Fruit fly (Drosophila melanogaster) whole organism, embryonic: ENCODE results near the gene MAPk-Ak2.

Experiments used
- B-H2 ChIP-seq: fragments of 200-800 bp; sonication (Bioruptor generic); optimal IDR thresholded peaks from 2 replicates; lab custom pipeline; 2018; ENCODE audit warnings: missing biosample characterization, mild to moderate bottlenecking, missing genetic modification characterization
- C15 ChIP-seq: fragments of 200-800 bp; sonication (Bioruptor generic); IDR thresholded peaks from 3 replicates; pipeline ENCODE4 v1.3.6; 2022; ENCODE audit warnings: missing biosample characterization, missing genetic modification characterization
- CG11723 ChIP-seq: fragments of 200-800 bp; sonication (Bioruptor generic); optimal IDR thresholded peaks from 2 replicates; lab custom pipeline; 2017; ENCODE audit warnings: missing biosample characterization, mild to moderate bottlenecking, missing genetic modification characterization
- CG12659 ChIP-seq: fragments of 200-800 bp; sonication (Bioruptor generic); optimal IDR thresholded peaks from 3 replicates; lab custom pipeline; 2017; ENCODE audit warnings: mild to moderate bottlenecking, missing biosample characterization, missing genetic modification reagents, missing genetic modification characterization
- CG14441 ChIP-seq: fragments of 200-800 bp; sonication (Bioruptor generic); IDR thresholded peaks from 2 replicates; pipeline ENCODE4 v1.3.6; 2022; ENCODE audit warnings: missing biosample characterization, missing genetic modification characterization
- CG14667 ChIP-seq: fragments of 200-800 bp; sonication (Bioruptor generic); IDR thresholded peaks from 2 replicates; pipeline ENCODE4 v1.3.6; 2022; ENCODE audit warnings: missing biosample characterization, missing genetic modification characterization
- CG14710 ChIP-seq: fragments of 200-800 bp; sonication (Bioruptor generic); optimal IDR thresholded peaks from 3 replicates; lab custom pipeline; 2019; ENCODE audit warnings: missing biosample characterization, mild to moderate bottlenecking, missing genetic modification characterization, moderate library complexity
- CG15073 ChIP-seq: fragments of 200-800 bp; sonication (Bioruptor generic); optimal IDR thresholded peaks from 2 replicates; lab custom pipeline; 2016; ENCODE audit warnings: missing biosample characterization, missing genetic modification characterization
- CG15601 ChIP-seq: fragments of 200-800 bp; sonication (Bioruptor generic); optimal IDR thresholded peaks from 3 replicates; lab custom pipeline; 2019; ENCODE audit warnings: missing biosample characterization, mild to moderate bottlenecking, missing genetic modification characterization, moderate library complexity
- CG1603 ChIP-seq: fragments of 200-800 bp; sonication (Bioruptor generic); optimal IDR thresholded peaks from 2 replicates; lab custom pipeline; 2019; ENCODE audit warnings: missing biosample characterization, mild to moderate bottlenecking, missing genetic modification characterization, moderate library complexity
- CG16863 ChIP-seq: fragments of 200-800 bp; sonication (Bioruptor generic); optimal IDR thresholded peaks from 3 replicates; lab custom pipeline; 2016; ENCODE audit warnings: missing biosample characterization, missing genetic modification characterization
- CG17186 ChIP-seq: fragments of 200-800 bp; sonication (Bioruptor generic); optimal IDR thresholded peaks from 3 replicates; lab custom pipeline; 2017; ENCODE audit warnings: missing biosample characterization, missing genetic modification reagents, missing genetic modification characterization
- CG17385 ChIP-seq: fragments of 200-800 bp; sonication (Bioruptor generic); optimal IDR thresholded peaks from 3 replicates; lab custom pipeline; 2018; ENCODE audit warnings: missing biosample characterization, mild to moderate bottlenecking, missing genetic modification characterization
- CG18262 ChIP-seq: fragments of 200-800 bp; optimal IDR thresholded peaks from 3 replicates; lab custom pipeline; 2019; ENCODE audit warnings: missing biosample characterization, mild to moderate bottlenecking, missing genetic modification characterization, moderate library complexity
- CG18476 ChIP-seq: fragments of 200-800 bp; sonication (Bioruptor generic); optimal IDR thresholded peaks from 2 replicates; lab custom pipeline; 2016; ENCODE audit warnings: missing biosample characterization, mild to moderate bottlenecking, missing genetic modification characterization
- CG2116 ChIP-seq: fragments of 200-800 bp; sonication (Bioruptor generic); optimal IDR thresholded peaks from 3 replicates; lab custom pipeline; 2018; ENCODE audit warnings: missing biosample characterization, mild to moderate bottlenecking, missing genetic modification characterization
- CG2120 ChIP-seq: fragments of 200-800 bp; sonication (Bioruptor generic); optimal IDR thresholded peaks from 3 replicates; lab custom pipeline; 2016; ENCODE audit warnings: missing biosample characterization, missing genetic modification characterization
- CG5180 ChIP-seq: fragments of 200-800 bp; sonication (Bioruptor generic); optimal IDR thresholded peaks from 3 replicates; lab custom pipeline; 2017; ENCODE audit warnings: missing biosample characterization, missing genetic modification characterization, mild to moderate bottlenecking, moderate library complexity, missing genetic modification reagents
- CG6654 ChIP-seq: fragments of 200-800 bp; sonication (Bioruptor generic); optimal IDR thresholded peaks from 2 replicates; lab custom pipeline; 2017; ENCODE audit warnings: missing biosample characterization, mild to moderate bottlenecking, missing genetic modification characterization
- CG7271 ChIP-seq: fragments of 200-800 bp; sonication (Bioruptor generic); optimal IDR thresholded peaks from 2 replicates; lab custom pipeline; 2018; ENCODE audit warnings: missing biosample characterization, mild to moderate bottlenecking, missing genetic modification characterization, moderate library complexity
- CG7357 ChIP-seq: fragments of 200-800 bp; sonication (Bioruptor generic); IDR thresholded peaks from 3 replicates; pipeline ENCODE4 v1.3.6; 2022; ENCODE audit warnings: missing biosample characterization, missing genetic modification characterization
- CG8765 ChIP-seq: fragments of 200-800 bp; sonication (Bioruptor generic); IDR thresholded peaks from 2 replicates; pipeline ENCODE4 v1.3.6; 2022; ENCODE audit warnings: missing biosample characterization, missing genetic modification characterization
- CHES-1-like ChIP-seq: fragments of 200-800 bp; sonication (Bioruptor generic); optimal IDR thresholded peaks from 2 replicates; lab custom pipeline; 2016; ENCODE audit warnings: missing biosample characterization, missing genetic modification characterization
- Dad ChIP-seq: fragments of 200-800 bp; sonication (Bioruptor generic); optimal IDR thresholded peaks from 3 replicates; lab custom pipeline; 2016; ENCODE audit warnings: missing biosample characterization, missing genetic modification characterization
- Hey ChIP-seq: fragments of 200-800 bp; sonication (Bioruptor generic); optimal IDR thresholded peaks from 3 replicates; lab custom pipeline; 2018; ENCODE audit warnings: missing biosample characterization, mild to moderate bottlenecking, missing genetic modification characterization
- NfI ChIP-seq: fragments of 200-800 bp; sonication (Bioruptor generic); optimal IDR thresholded peaks from 3 replicates; lab custom pipeline; 2018; ENCODE audit warnings: missing biosample characterization, mild to moderate bottlenecking, missing genetic modification characterization, moderate library complexity
- Optix ChIP-seq: fragments of 200-800 bp; sonication (Bioruptor generic); IDR thresholded peaks from 3 replicates; pipeline ENCODE4 v1.3.6; 2022; ENCODE audit warnings: missing biosample characterization, missing genetic modification characterization
- Scr ChIP-seq: fragments of 200-800 bp; sonication (Bioruptor generic); IDR thresholded peaks from 2 replicates; pipeline ENCODE4 v1.3.6; 2022; ENCODE audit warnings: missing biosample characterization, missing genetic modification characterization; ENCODE audit not compliant: partially characterized antibody
- Tbp ChIP-seq: fragments of >200 bp; optimal IDR thresholded peaks from 2 replicates; lab custom pipeline; 2018; ENCODE audit warnings: missing biosample characterization, missing genetic modification characterization
- Vsx1 ChIP-seq: fragments of 200-800 bp; sonication (Bioruptor generic); optimal IDR thresholded peaks from 2 replicates; lab custom pipeline; 2017; ENCODE audit warnings: missing biosample characterization, mild to moderate bottlenecking, missing genetic modification characterization, missing genetic modification reagents
- abd-A ChIP-seq: fragments of 200-800 bp; sonication (Bioruptor generic); optimal IDR thresholded peaks from 3 replicates; lab custom pipeline; 2019; ENCODE audit warnings: missing biosample characterization, mild to moderate bottlenecking, missing genetic modification characterization, moderate library complexity
- danr ChIP-seq: fragments of 200-800 bp; sonication (Bioruptor generic); IDR thresholded peaks from 2 replicates; pipeline ENCODE4 v1.3.6; 2022; ENCODE audit warnings: missing biosample characterization, missing genetic modification characterization
- dati ChIP-seq: fragments of 200-800 bp; sonication (Bioruptor generic); IDR thresholded peaks from 2 replicates; pipeline ENCODE4 v1.3.6; 2022; ENCODE audit warnings: missing biosample characterization, missing genetic modification characterization
- dysf ChIP-seq: fragments of 200-800 bp; sonication (Bioruptor generic); IDR thresholded peaks from 3 replicates; pipeline ENCODE4 v1.3.6; 2022; ENCODE audit warnings: missing biosample characterization, missing genetic modification characterization
- fd102C ChIP-seq: fragments of 200-800 bp; sonication (Bioruptor generic); optimal IDR thresholded peaks from 2 replicates; lab custom pipeline; 2018; ENCODE audit warnings: missing biosample characterization, mild to moderate bottlenecking, missing genetic modification characterization, moderate library complexity
- fd3F ChIP-seq: fragments of 200-800 bp; sonication (Bioruptor generic); optimal IDR thresholded peaks from 2 replicates; lab custom pipeline; 2018; ENCODE audit warnings: missing biosample characterization, mild to moderate bottlenecking, missing genetic modification characterization, moderate library complexity
- grau ChIP-seq: fragments of 200-800 bp; optimal IDR thresholded peaks from 3 replicates; lab custom pipeline; 2019; ENCODE audit warnings: missing biosample characterization, mild to moderate bottlenecking, missing genetic modification characterization, moderate library complexity
- inv ChIP-seq: fragments of 200-800 bp; sonication (Bioruptor generic); IDR thresholded peaks from 2 replicates; pipeline ENCODE4 v1.3.6; 2022; ENCODE audit warnings: missing biosample characterization, missing genetic modification characterization; ENCODE audit not compliant: partially characterized antibody
- kni ChIP-seq: fragments of 200-800 bp; sonication (Bioruptor generic); optimal IDR thresholded peaks from 3 replicates; lab custom pipeline; 2017; ENCODE audit warnings: mild to moderate bottlenecking, missing biosample characterization, missing genetic modification reagents, missing genetic modification characterization
- lilli ChIP-seq: fragments of 200-800 bp; sonication (Bioruptor generic); optimal IDR thresholded peaks from 3 replicates; lab custom pipeline; 2016; ENCODE audit warnings: missing biosample characterization, missing genetic modification characterization
- lmd ChIP-seq: fragments of 200-800 bp; sonication (Bioruptor generic); IDR thresholded peaks from 2 replicates; pipeline ENCODE4 v1.3.6; 2022; ENCODE audit warnings: missing biosample characterization, missing genetic modification characterization
- mld ChIP-seq: fragments of 200-800 bp; sonication (Bioruptor generic); IDR thresholded peaks from 3 replicates; pipeline ENCODE4 v1.3.6; 2022; ENCODE audit warnings: missing biosample characterization, missing genetic modification characterization; ENCODE audit not compliant: partially characterized antibody
- nmo ChIP-seq: fragments of 200-800 bp; sonication (Bioruptor generic); optimal IDR thresholded peaks from 2 replicates; lab custom pipeline; 2018; ENCODE audit warnings: missing biosample characterization, mild to moderate bottlenecking, missing genetic modification characterization, moderate library complexity
- pum ChIP-seq: fragments of 200-800 bp; sonication (Bioruptor generic); optimal IDR thresholded peaks from 2 replicates; lab custom pipeline; 2016; ENCODE audit warnings: missing biosample characterization, missing genetic modification characterization
- repo ChIP-seq: fragments of 200-800 bp; sonication (Bioruptor generic); optimal IDR thresholded peaks from 2 replicates; lab custom pipeline; 2016; ENCODE audit warnings: missing biosample characterization, missing genetic modification characterization
- slbo ChIP-seq: fragments of 200-800 bp; sonication (Bioruptor generic); IDR thresholded peaks from 2 replicates; pipeline ENCODE4 v1.3.6; 2022; ENCODE audit warnings: missing biosample characterization, missing genetic modification characterization
- ssp ChIP-seq: fragments of 200-800 bp; sonication (Bioruptor generic); IDR thresholded peaks from 2 replicates; pipeline ENCODE4 v1.3.6; 2022; ENCODE audit warnings: missing biosample characterization, missing genetic modification characterization
- tin ChIP-seq: fragments of 200-800 bp; sonication (Bioruptor generic); optimal IDR thresholded peaks from 3 replicates; lab custom pipeline; 2016; ENCODE audit warnings: missing biosample characterization, missing genetic modification characterization
- zen ChIP-seq: fragments of 200-800 bp; sonication (Bioruptor generic); optimal IDR thresholded peaks from 3 replicates; lab custom pipeline; 2018; ENCODE audit warnings: missing biosample characterization, mild to moderate bottlenecking, missing genetic modification characterization, moderate library complexity
- zfh1 ChIP-seq: fragments of 200-800 bp; sonication (Bioruptor generic); IDR thresholded peaks from 3 replicates; pipeline ENCODE4 v1.3.6; 2022; ENCODE audit warnings: missing biosample characterization, missing genetic modification characterization

Gene MAPk-Ak2

DNA sequence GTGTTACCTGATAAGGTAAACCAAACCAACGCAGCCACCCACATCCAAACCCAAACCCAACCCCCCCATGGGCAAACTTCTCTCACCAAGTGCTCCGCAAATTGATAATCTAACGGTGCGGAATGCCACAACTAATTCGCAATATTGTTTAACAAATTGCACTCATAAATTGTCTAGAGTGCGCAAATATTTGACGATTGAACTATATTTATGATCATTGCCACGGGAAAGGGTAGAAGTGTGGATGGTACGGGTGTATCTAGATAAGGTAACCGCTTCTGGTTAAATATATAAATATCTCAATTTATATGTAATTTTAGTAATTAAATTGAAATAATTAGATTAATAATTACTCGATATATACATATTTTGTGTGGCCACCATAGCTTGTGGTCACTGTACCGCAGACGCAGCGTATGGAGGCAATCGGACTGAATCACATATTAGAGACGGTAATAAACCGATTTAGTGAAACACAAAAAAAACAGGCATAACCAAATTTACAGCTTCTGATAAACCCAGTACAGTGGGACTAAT is 45.5 kb downstream of the MAPk-Ak2 start (continued):
- peak; percentile 71; the same call in 1 of the 2 replicates for TF ChIP-seq lmd (GFP tag; lab: Robert Waterston, UW)
- TF ChIP-seq CG16863 (GFP tag; lab: Kevin White, UChicago): no peak
- TF ChIP-seq mld (GFP tag; lab: Robert Waterston, UW): no peak
- no peak for TF ChIP-seq CG15601 (tag; lab: Kevin White, UChicago)
- no peak for TF ChIP-seq Scr
- peak; percentile 88 for TF ChIP-seq B-H2 (GFP tag; lab: Kevin White, UChicago)
- peak; percentile 55 for TF ChIP-seq CG2120
- TF ChIP-seq CG6654: no peak
- 0 out of 2 replicates have a peak, but pooled peaks have one; percentile 20 for TF ChIP-seq danr
- TF ChIP-seq Hey (tag; lab: Kevin White, UChicago): no peak
- no peak for TF ChIP-seq pum (GFP tag; lab: Kevin White, UChicago)
- TF ChIP-seq CG8765 (GFP tag; lab: Robert Waterston, UW): no peak
- TF ChIP-seq zen (tag; lab: Kevin White, UChicago): no peak
- TF ChIP-seq Optix (GFP tag; lab: Robert Waterston, UW): peak; percentile 23; the same call in 1 of the 3 replicates
- TF ChIP-seq CG18476 (GFP tag; lab: Kevin White, UChicago): no peak
- peak; percentile 56; the same call in 1 of the 2 replicates for TF ChIP-seq CG14441 (GFP tag; lab: Robert Waterston, UW)
- peak; percentile 81 for TF ChIP-seq fd3F (GFP tag; lab: Kevin White, UChicago)
- TF ChIP-seq nmo: peak; percentile 24
- TF ChIP-seq CG7271 (tag; lab: Kevin White, UChicago): no peak
- TF ChIP-seq CG12659 (GFP tag; lab: Kevin White, UChicago): peak; percentile 61
- TF ChIP-seq ssp (GFP tag; lab: Robert Waterston, UW): no peak
- TF ChIP-seq CG17186 (GFP tag; lab: Kevin White, UChicago): no peak
- TF ChIP-seq lilli (GFP tag; lab: Kevin White, UChicago): peak; percentile 44
- 0 out of 3 replicates have a peak, but pooled peaks have one; percentile 17 for TF ChIP-seq C15 (GFP tag; lab: Robert Waterston, UW)
- TF ChIP-seq CG5180: no peak
- no peak for TF ChIP-seq tin
- TF ChIP-seq CG18262: peak; percentile 34
- no peak for TF ChIP-seq CG7357 (GFP tag; lab: Robert Waterston, UW)
- TF ChIP-seq abd-A (tag; lab: Kevin White, UChicago): no peak
- no peak for TF ChIP-seq Vsx1
- TF ChIP-seq zfh1 (GFP tag; lab: Robert Waterston, UW): peak; percentile 61; the same call in 2 of the 3 replicates
- no peak for TF ChIP-seq CG15073 (GFP tag; lab: Kevin White, UChicago)
- TF ChIP-seq NfI: peak; percentile 65
- no peak for TF ChIP-seq CG14710
- TF ChIP-seq CG2116 (GFP tag; lab: Kevin White, UChicago): no peak
- peak; percentile 88 for TF ChIP-seq slbo
- no peak for TF ChIP-seq fd102C
- no peak for TF ChIP-seq kni (GFP tag; lab: Kevin White, UChicago)
- TF ChIP-seq inv (GFP tag; lab: Robert Waterston, UW): no peak
- TF ChIP-seq dati (GFP tag; lab: Robert Waterston, UW): no peak
- TF ChIP-seq grau (tag; lab: Kevin White, UChicago): peak; percentile 91
- peak; percentile 56 for TF ChIP-seq CG14667 (GFP tag; lab: Robert Waterston, UW)
- peak; percentile 65 for TF ChIP-seq CG17385 (GFP tag; lab: Kevin White, UChicago)
- no peak for TF ChIP-seq repo (GFP tag; lab: Kevin White, UChicago)
- TF ChIP-seq CG1603: peak; percentile 4
- no peak for TF ChIP-seq Dad
- no peak for TF ChIP-seq CHES-1-like (GFP tag; lab: Kevin White, UChicago)
- TF ChIP-seq Tbp (GFP tag; lab: Kevin White, UChicago): no peak
- peak; percentile 82 for TF ChIP-seq dysf (GFP tag; lab: Robert Waterston, UW)
- TF ChIP-seq CG11723 (GFP tag; lab: Kevin White, UChicago): no peak
